Worm (Caenorhabditis elegans) whole organism, young adult: ENCODE measurements around the gene srd-4.

Experiments used
- D2030.7 ChIP-seq: fragments of 200-800 bp; sonication (Bioruptor generic); IDR thresholded peaks from 2 replicates; pipeline ENCODE4 v1.3.6; 2022; ENCODE audit warnings: missing genetic modification reagents, missing genetic modification characterization, missing compliant biosample characterization
- F33H1.4 ChIP-seq: fragments of 200-800 bp; sonication (Bioruptor generic); IDR thresholded peaks from 2 replicates; pipeline ENCODE4 v1.3.6; 2022; ENCODE audit warnings: missing genetic modification reagents, missing genetic modification characterization, missing compliant biosample characterization
- F37B4.10 ChIP-seq: fragments of 200-800 bp; sonication (Bioruptor generic); IDR thresholded peaks from 2 replicates; pipeline ENCODE4 v1.3.6; 2022; ENCODE audit warnings: missing genetic modification characterization, missing compliant biosample characterization
- F55B11.4 ChIP-seq: sonication (generic microtip); optimal IDR thresholded peaks from 2 replicates; lab custom pipeline; 2016; ENCODE audit warnings: missing compliant biosample characterization, missing genetic modification characterization, borderline replicate concordance; ENCODE audit not compliant: insufficient read depth
- Y53G8AR.9 ChIP-seq: fragments of 200-800 bp; sonication (Bioruptor generic); conservative IDR thresholded peaks from 2 replicates; pipeline ENCODE4 v1.3.6; 2022; ENCODE audit warnings: missing genetic modification reagents, missing genetic modification characterization, missing compliant biosample characterization
- akir-1 ChIP-seq: fragments of 200-800 bp; sonication (Bioruptor generic); optimal IDR thresholded peaks from 2 replicates; lab custom pipeline; 2018; ENCODE audit warnings: mild to moderate bottlenecking, missing genetic modification characterization, moderate library complexity, missing compliant biosample characterization
- attf-6 ChIP-seq: fragments of 200-800 bp; sonication (Bioruptor generic); IDR thresholded peaks from 2 replicates; pipeline ENCODE4 v1.3.6; 2022; ENCODE audit warnings: missing genetic modification reagents, missing genetic modification characterization, missing compliant biosample characterization
- ceh-40 ChIP-seq: fragments of 200-800 bp; sonication (Bioruptor generic); IDR thresholded peaks from 2 replicates; pipeline ENCODE4 v1.3.6; 2022; ENCODE audit warnings: missing genetic modification characterization, missing compliant biosample characterization
- die-1 ChIP-seq: sonication (generic microtip); optimal IDR thresholded peaks from 2 replicates; lab custom pipeline; 2016; ENCODE audit warnings: missing genotype, mild to moderate bottlenecking, missing genetic modification characterization, missing compliant biosample characterization
- egl-18 ChIP-seq: fragments of 200-800 bp; sonication (Bioruptor generic); IDR thresholded peaks from 2 replicates; pipeline ENCODE4 v1.3.6; 2022; ENCODE audit warnings: missing genetic modification reagents, missing genetic modification characterization, missing compliant biosample characterization
- egrh-3 ChIP-seq: fragments of 200-800 bp; sonication (Bioruptor generic); IDR thresholded peaks from 2 replicates; pipeline ENCODE4 v1.3.6; 2022; ENCODE audit warnings: missing genetic modification reagents, missing genetic modification characterization, missing compliant biosample characterization
- fkh-3 ChIP-seq: sonication (generic microtip); optimal IDR thresholded peaks from 2 replicates; lab custom pipeline; 2016; ENCODE audit warnings: mild to moderate bottlenecking, missing genetic modification characterization, missing compliant biosample characterization
- gei-17 ChIP-seq: fragments of 200-800 bp; sonication (Bioruptor generic); optimal IDR thresholded peaks from 2 replicates; lab custom pipeline; 2018; ENCODE audit warnings: mild to moderate bottlenecking, missing genetic modification characterization, missing compliant biosample characterization
- hlh-12 ChIP-seq: sonication (generic microtip); optimal IDR thresholded peaks from 2 replicates; lab custom pipeline; 2016; ENCODE audit warnings: missing genetic modification characterization, missing compliant biosample characterization
- hmg-20 ChIP-seq: fragments of 200-800 bp; sonication (Bioruptor generic); IDR thresholded peaks from 2 replicates; pipeline ENCODE4 v1.3.6; 2022; ENCODE audit warnings: missing genetic modification reagents, missing genetic modification characterization, missing compliant biosample characterization
- hrde-1 ChIP-seq: sonication (generic microtip); optimal IDR thresholded peaks from 2 replicates; lab custom pipeline; 2016; ENCODE audit warnings: missing genetic modification characterization, mild to moderate bottlenecking, missing compliant biosample characterization, moderate library complexity, missing genotype, missing genetic modification reagents, borderline replicate concordance
- lag-1 ChIP-seq: fragments of 200-800 bp; sonication (Bioruptor generic); IDR thresholded peaks from 2 replicates; pipeline ENCODE4 v1.3.6; 2022; ENCODE audit warnings: missing genetic modification reagents, missing genetic modification characterization, missing compliant biosample characterization
- let-607 ChIP-seq, 2 experiments: fragments of 200-800 bp in 1 of 2; sonication (Bioruptor generic) in 1 of 2; sonication (generic microtip) in 1 of 2; optimal IDR thresholded peaks; 2 replicates each; lab custom pipeline; 2016 to 2018; ENCODE audit warnings: mild to moderate bottlenecking in 2 of 2, missing compliant biosample characterization in 2 of 2, missing genetic modification characterization in 2 of 2, moderate library complexity in 2 of 2, missing genotype in 1 of 2
- madf-10 ChIP-seq: sonication (generic microtip); optimal IDR thresholded peaks from 2 replicates; lab custom pipeline; 2016; ENCODE audit warnings: mild to moderate bottlenecking, missing genetic modification characterization, missing compliant biosample characterization
- madf-3 ChIP-seq: fragments of 200-800 bp; sonication (Bioruptor generic); IDR thresholded peaks from 2 replicates; pipeline ENCODE4 v1.3.6; 2022; ENCODE audit warnings: missing genetic modification reagents, missing genetic modification characterization, missing compliant biosample characterization
- mes-4 ChIP-seq: sonication (generic microtip); optimal IDR thresholded peaks from 2 replicates; lab custom pipeline; 2016; ENCODE audit warnings: missing genotype, missing genetic modification characterization, missing compliant biosample characterization
- mxl-1 ChIP-seq: sonication (generic microtip); optimal IDR thresholded peaks from 2 replicates; lab custom pipeline; 2016; ENCODE audit warnings: missing genetic modification characterization, missing compliant biosample characterization
- nfya-2 ChIP-seq: fragments of 200-800 bp; sonication (Bioruptor generic); IDR thresholded peaks from 2 replicates; pipeline ENCODE4 v1.3.6; 2022; ENCODE audit warnings: missing genetic modification reagents, missing genetic modification characterization, missing compliant biosample characterization
- nhr-80 ChIP-seq: sonication (generic microtip); optimal IDR thresholded peaks from 2 replicates; lab custom pipeline; 2016; ENCODE audit warnings: missing genetic modification characterization, missing compliant biosample characterization
- pbrm-1 ChIP-seq: fragments of 200-800 bp; sonication (Bioruptor generic); IDR thresholded peaks from 2 replicates; pipeline ENCODE4 v1.3.6; 2022; ENCODE audit warnings: missing genetic modification reagents, missing genetic modification characterization, missing compliant biosample characterization
- sea-2 ChIP-seq: fragments of 200-800 bp; sonication (Bioruptor generic); IDR thresholded peaks from 2 replicates; pipeline ENCODE4 v1.3.6; 2022; ENCODE audit warnings: missing genetic modification characterization, missing compliant biosample characterization
- snpc-1.1 ChIP-seq: sonication (generic microtip); optimal IDR thresholded peaks from 2 replicates; lab custom pipeline; 2017; ENCODE audit warnings: missing genetic modification characterization, mild to moderate bottlenecking, missing compliant biosample characterization, antibody characterized with exemption, moderate library complexity, missing genotype, missing genetic modification reagents; ENCODE audit not compliant: insufficient read depth
- snpc-4 ChIP-seq, 5 experiments: fragments of 150-350 bp in 1 of 5; sonication (generic microtip) in 4 of 5; optimal IDR thresholded peaks; 2 replicates each; lab custom pipeline; 2014 to 2018; ENCODE audit warnings: missing genetic modification characterization in 5 of 5, missing biosample characterization in 3 of 5, antibody characterized with exemption in 2 of 5, mild to moderate bottlenecking in 2 of 5, missing compliant biosample characterization in 2 of 5, missing genotype in 2 of 5, moderate library complexity in 2 of 5, missing genetic modification reagents in 1 of 5
- tbx-9 ChIP-seq: sonication (generic microtip); optimal IDR thresholded peaks from 2 replicates; lab custom pipeline; 2016; ENCODE audit warnings: borderline replicate concordance, missing genetic modification characterization, inconsistent platforms, missing compliant biosample characterization
- unc-130 ChIP-seq: sonication (generic microtip); optimal IDR thresholded peaks from 2 replicates; lab custom pipeline; 2016; ENCODE audit warnings: missing genetic modification reagents, missing genetic modification characterization, missing compliant biosample characterization
- zfh-2 ChIP-seq: fragments of 200-800 bp; sonication (Bioruptor generic); conservative IDR thresholded peaks from 2 replicates; pipeline ENCODE4 v1.3.6; 2022; ENCODE audit warnings: missing genetic modification reagents, missing genetic modification characterization, missing compliant biosample characterization
- ztf-26 ChIP-seq: sonication (generic microtip); optimal IDR thresholded peaks from 2 replicates; lab custom pipeline; 2017; ENCODE audit warnings: missing genetic modification characterization, missing compliant biosample characterization
- ztf-3 ChIP-seq: fragments of 200-800 bp; sonication (Bioruptor generic); optimal IDR thresholded peaks from 2 replicates; lab custom pipeline; 2018; ENCODE audit warnings: mild to moderate bottlenecking, missing genetic modification characterization, missing compliant biosample characterization

The srd-4 gene

DNA sequence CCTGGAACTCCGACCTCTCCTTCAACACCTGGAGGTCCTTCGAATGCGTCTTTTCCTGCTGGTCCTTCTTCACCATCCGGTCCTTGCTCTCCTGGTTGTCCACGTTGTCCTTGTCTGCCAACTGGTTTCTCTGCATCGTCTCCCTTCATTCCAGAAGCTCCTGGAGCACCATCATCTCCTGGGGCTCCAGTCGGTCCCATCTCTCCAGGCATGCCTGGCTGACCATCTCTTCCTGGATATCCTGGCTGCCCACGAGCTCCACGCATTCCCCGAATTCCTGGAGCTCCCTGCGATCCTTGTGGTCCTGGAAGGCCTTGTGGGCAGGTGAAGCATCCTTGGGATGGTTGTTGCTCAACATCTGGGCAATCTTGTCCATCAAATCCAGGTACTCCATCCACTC, 13.0 kb downstream of the srd-4 start:
- no peak for TF ChIP-seq ceh-40 (GFP tag; lab: Robert Waterston, UW)
- TF ChIP-seq egrh-3, result peak; percentile 70; the same call in 1 of the 2 replicates
- peak; percentile 79 for TF ChIP-seq zfh-2 (GFP tag; lab: Robert Waterston, UW)
- TF ChIP-seq, all 124 proteins: peak for 2

ce11 chrV:12198545-12198944, 13.8 kb downstream of the srd-4 start, which contains the start of gene lon-3:
TSS of gene lon-3 (minus strand) at chrV:12198645.
- no peak for TF ChIP-seq F33H1.4 (GFP tag; lab: Robert Waterston, UW)
- no peak for TF ChIP-seq snpc-1.1 (tag; lab: Kevin White, UChicago)
- TF ChIP-seq mes-4 (tag; lab: Kevin White, UChicago), result no peak
- no peak for TF ChIP-seq hmg-20 (GFP tag; lab: Robert Waterston, UW)
- TF ChIP-seq ztf-26 (tag; lab: Kevin White, UChicago), result no peak
- TF ChIP-seq hlh-12 (tag; lab: Kevin White, UChicago), result no peak
- no peak for TF ChIP-seq fkh-3 (tag; lab: Kevin White, UChicago)
- no peak for TF ChIP-seq lag-1 (GFP tag; lab: Robert Waterston, UW)
- TF ChIP-seq die-1 (tag; lab: Kevin White, UChicago), result no peak
- TF ChIP-seq hrde-1 (tag; lab: Kevin White, UChicago), result no peak
- no peak for TF ChIP-seq F37B4.10 (GFP tag; lab: Robert Waterston, UW)
- no peak for TF ChIP-seq nfya-2 (GFP tag; lab: Robert Waterston, UW)
- no peak for TF ChIP-seq madf-3 (GFP tag; lab: Robert Waterston, UW)
- TF ChIP-seq snpc-4 (GFP tag; optimal IDR thresholded peaks at IDR 0.05; lab: Kevin White, UChicago), result no peak
- no peak for TF ChIP-seq snpc-4 (tag; optimal IDR thresholded peaks at IDR 0.05; lab: Kevin White, UChicago)
- TF ChIP-seq tbx-9, result no peak

- no peak for TF ChIP-seq Y53G8AR.9 (GFP tag; lab: Robert Waterston, UW)
- TF ChIP-seq F55B11.4 (tag; lab: Kevin White, UChicago), result no peak
- no peak for TF ChIP-seq pbrm-1
- no peak for TF ChIP-seq gei-17
Observed at ce11 chrV:12199474-12199873, 14.7 kb downstream of the srd-4 start.

ce11 chrV:12208678-12209077, 23.9 kb downstream of the srd-4 start:
- TF ChIP-seq ztf-3 (GFP tag; lab: Kevin White, UChicago) (no peak), unc-130 (GFP tag; lab: Kevin White, UChicago) (no peak), nhr-80 (tag; lab: Kevin White, UChicago) (peak; percentile 70), let-607 (tag; optimal IDR thresholded peaks at IDR 0.05; lab: Kevin White, UChicago) (peak; percentile 96)

DNA sequence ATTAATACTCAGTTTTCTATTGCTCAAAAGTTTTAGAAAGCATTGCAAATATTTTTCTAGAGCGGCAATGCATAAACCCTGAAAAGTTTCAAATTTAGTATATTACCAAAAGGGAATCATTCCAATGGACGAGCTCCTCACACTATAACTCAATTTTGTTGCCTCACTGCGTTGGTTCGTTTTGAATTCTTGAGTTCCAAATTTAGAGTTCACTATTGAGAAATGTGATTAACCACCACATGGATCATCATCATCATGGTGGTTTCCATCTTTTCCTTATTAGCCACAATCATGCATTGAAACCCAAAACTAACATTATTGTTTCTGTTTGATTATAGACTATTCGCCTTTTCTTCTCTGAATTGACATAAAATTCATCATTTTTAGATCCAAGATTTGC, 25.2 kb downstream of the srd-4 start:
- TF ChIP-seq egl-18 (GFP tag; lab: Robert Waterston, UW), result no peak
- no peak for TF ChIP-seq mxl-1 (tag; lab: Kevin White, UChicago)

- no peak for TF ChIP-seq ceh-40 (GFP tag; lab: Robert Waterston, UW)
- no peak for TF ChIP-seq D2030.7 (GFP tag; lab: Robert Waterston, UW)
- no peak for TF ChIP-seq attf-6 (GFP tag; lab: Robert Waterston, UW)
- no peak for TF ChIP-seq akir-1 (GFP tag; lab: Kevin White, UChicago)
- TF ChIP-seq sea-2 (GFP tag; lab: Robert Waterston, UW), result no peak
- no peak for TF ChIP-seq madf-10
Observed at ce11 chrV:12211090-12211489, 26.3 kb downstream of the srd-4 start.
